Fruit fly (Drosophila melanogaster): Measurements from ENCODE around the gene CG2656.
A peak's percentile ranks its signal among the peaks of the same experiment; 100 is the strongest.

The CG2656 gene

dm6 chr3R:7138058-7138457, 6.5 kb upstream of the CG2656 start:
- TF ChIP-seq Hr96 (GFP tag; optimal IDR thresholded peaks at IDR 0.05) (no peak), Mnt (GFP tag; optimal IDR thresholded peaks at IDR 0.05) (no peak), pad (GFP tag; optimal IDR thresholded peaks at IDR 0.05) (no peak), toe (GFP tag; optimal IDR thresholded peaks at IDR 0.05) (no peak), Clk (GFP tag; optimal IDR thresholded peaks at IDR 0.05) (no peak), ovo (GFP tag; optimal IDR thresholded peaks at IDR 0.05) (no peak), CG7045 (GFP tag; optimal IDR thresholded peaks at IDR 0.05) (no peak), CG7101 (tag; optimal IDR thresholded peaks at IDR 0.05) (no peak)

- TF ChIP-seq toe (GFP tag; optimal IDR thresholded peaks at IDR 0.05) (no peak), Clk (GFP tag; optimal IDR thresholded peaks at IDR 0.05) (no peak), CG1620 (GFP tag; optimal IDR thresholded peaks at IDR 0.05) (no peak), kay (GFP tag; ENCODE audit: borderline replicate concordance) (no peak), tj (GFP tag; optimal IDR thresholded peaks at IDR 0.05) (no peak)
These were observed 5.1 kb upstream of the CG2656 start for dm6 chr3R:7139188-7140038.

- TF ChIP-seq kay (GFP tag; ENCODE audit: borderline replicate concordance) = no peak
- TF ChIP-seq CG7045 (GFP tag; optimal IDR thresholded peaks at IDR 0.05) = no peak
These were observed 1.9 kb upstream of the CG2656 start for dm6 chr3R:7142580-7142979.

dm6 chr3R:7150544-7151406, 6.3 kb downstream of the CG2656 start, which contains the start of the genes gfzf and Sas-4:
gfzf (minus strand) TSS chr3R:7150968.
Sas-4 (plus strand) TSS chr3R:7151367.
- TF ChIP-seq Clk (GFP tag; optimal IDR thresholded peaks at IDR 0.05) = no peak
- peak; percentile 39 for TF ChIP-seq bab1 (GFP tag; optimal IDR thresholded peaks at IDR 0.05)
- TF ChIP-seq CG33017 (tag; optimal IDR thresholded peaks at IDR 0.05) = peak; percentile 22
- peak; percentile 10 for TF ChIP-seq Crg-1 (GFP tag; optimal IDR thresholded peaks at IDR 0.05)
- TF ChIP-seq kay (GFP tag; ENCODE audit: borderline replicate concordance) = no peak
- TF ChIP-seq CG1620 (GFP tag; optimal IDR thresholded peaks at IDR 0.05) = peak; percentile 51
- TF ChIP-seq ovo (GFP tag; optimal IDR thresholded peaks at IDR 0.05) = peak; percentile 62
- peak; percentile 77 for TF ChIP-seq CG5204 (GFP tag; optimal IDR thresholded peaks at IDR 0.05)
- TF ChIP-seq toe (GFP tag; optimal IDR thresholded peaks at IDR 0.05) = peak; percentile 85
- TF ChIP-seq CG7101 (tag; optimal IDR thresholded peaks at IDR 0.05) = peak; percentile 46
- peak; percentile 64 for TF ChIP-seq CG7045 (GFP tag; optimal IDR thresholded peaks at IDR 0.05)
- TF ChIP-seq pad (GFP tag; optimal IDR thresholded peaks at IDR 0.05) = peak; percentile 68
- TF ChIP-seq CG11617 (GFP tag; optimal IDR thresholded peaks at IDR 0.05) = peak; percentile 77
- no peak for TF ChIP-seq cnc (optimal IDR thresholded peaks at IDR 0.05)
- TF ChIP-seq CG12768 (GFP tag; optimal IDR thresholded peaks at IDR 0.05) = peak; percentile 71
- TF ChIP-seq Hr96 (GFP tag; optimal IDR thresholded peaks at IDR 0.05) = peak; percentile 71
- no peak for TF ChIP-seq cic (GFP tag; optimal IDR thresholded peaks at IDR 0.05)
- TF ChIP-seq CG14711 (tag; optimal IDR thresholded peaks at IDR 0.05) = peak; percentile 37
- TF ChIP-seq tj (GFP tag; optimal IDR thresholded peaks at IDR 0.05) = peak; percentile 55
- TF ChIP-seq Mnt (GFP tag; optimal IDR thresholded peaks at IDR 0.05) = peak; percentile 38

dm6 chr3R:7154586-7155357, 10.2 kb downstream of the CG2656 start, which contains the start of gene MAGE:
MAGE (minus strand) TSS chr3R:7155180.
- peak; percentile 58 for TF ChIP-seq tj (GFP tag; optimal IDR thresholded peaks at IDR 0.05)
- TF ChIP-seq Clk (GFP tag; optimal IDR thresholded peaks at IDR 0.05) = no peak
- TF ChIP-seq CG14711 (tag; optimal IDR thresholded peaks at IDR 0.05) = no peak
- TF ChIP-seq kay (GFP tag; ENCODE audit: borderline replicate concordance) = no peak

- TF ChIP-seq CG7101 (tag; optimal IDR thresholded peaks at IDR 0.05) (no peak), CG14711 (tag; optimal IDR thresholded peaks at IDR 0.05) (no peak), Hr96 (GFP tag; optimal IDR thresholded peaks at IDR 0.05) (no peak), Mnt (GFP tag; optimal IDR thresholded peaks at IDR 0.05) (no peak), CG12768 (GFP tag; optimal IDR thresholded peaks at IDR 0.05) (no peak), CG5204 (GFP tag; optimal IDR thresholded peaks at IDR 0.05) (no peak), cnc (optimal IDR thresholded peaks at IDR 0.05) (no peak), tj (GFP tag; optimal IDR thresholded peaks at IDR 0.05) (no peak), Clk (GFP tag; optimal IDR thresholded peaks at IDR 0.05) (no peak), cic (GFP tag; optimal IDR thresholded peaks at IDR 0.05) (no peak), Crg-1 (GFP tag; optimal IDR thresholded peaks at IDR 0.05) (no peak), bab1 (GFP tag; optimal IDR thresholded peaks at IDR 0.05) (no peak), pad (GFP tag; optimal IDR thresholded peaks at IDR 0.05) (no peak), CG11617 (GFP tag; optimal IDR thresholded peaks at IDR 0.05) (no peak), toe (GFP tag; optimal IDR thresholded peaks at IDR 0.05) (no peak)
These were observed 12.6 kb downstream of the CG2656 start for dm6 chr3R:7157102-7157501.

Measured in whole organism, adult.